Worm (Caenorhabditis elegans) whole organism, L4 larva: ENCODE measurements around the gene nstp-6.

Experiments used
- Y75B8A.6 ChIP-seq: fragments of 200-800 bp; sonication (Bioruptor generic); IDR thresholded peaks from 2 replicates; pipeline ENCODE4 v1.3.6; 2022; ENCODE audit warnings: missing genetic modification reagents, missing genetic modification characterization, missing compliant biosample characterization
- aly-2 ChIP-seq: sonication (generic microtip); optimal IDR thresholded peaks from 2 replicates; lab custom pipeline; 2018; ENCODE audit warnings: missing biosample characterization, missing genetic modification characterization
- ceh-28 ChIP-seq: fragments of 150-350 bp; optimal IDR thresholded peaks from 2 replicates; lab custom pipeline; 2014; ENCODE audit warnings: missing biosample characterization, missing genetic modification reagents, missing genetic modification characterization
- fkh-10 ChIP-seq: fragments of 150-350 bp; optimal IDR thresholded peaks from 2 replicates; lab custom pipeline; 2014; ENCODE audit warnings: missing biosample characterization, missing genetic modification reagents, missing genetic modification characterization
- lim-7 ChIP-seq: fragments of 200-800 bp; sonication (Bioruptor generic); IDR thresholded peaks from 2 replicates; pipeline ENCODE4 v1.3.6; 2022; ENCODE audit warnings: missing genetic modification characterization, missing compliant biosample characterization
- nhr-6 ChIP-seq: fragments of 150-350 bp; optimal IDR thresholded peaks from 2 replicates; lab custom pipeline; 2014; ENCODE audit warnings: missing biosample characterization, missing genetic modification characterization
- nhr-77 ChIP-seq: fragments of 150-350 bp; optimal IDR thresholded peaks from 2 replicates; lab custom pipeline; 2014; ENCODE audit warnings: missing biosample characterization, missing genetic modification characterization
- pha-4 ChIP-seq, 2 experiments: fragments of 150-350 bp in 1 of 2; fragments of 200-800 bp in 1 of 2; sonication (Bioruptor generic) in 1 of 2; IDR thresholded peaks in 1 of 2; optimal IDR thresholded peaks in 1 of 2; 2 replicates each; pipeline versions ENCODE4 v1.3.6 to Lab custom; 2014 to 2022; ENCODE audit warnings: missing genetic modification characterization in 2 of 2, missing genetic modification reagents in 2 of 2, missing biosample characterization in 1 of 2, missing compliant biosample characterization in 1 of 2
- unc-62 ChIP-seq, 3 experiments: fragments of 150-350 bp in 1 of 3; sonication (generic microtip); optimal IDR thresholded peaks in 2 of 3; peaks in 1 of 3; 1 replicate in 1 of 3; 2 replicates in 2 of 3; lab custom pipeline; 2014 to 2017; ENCODE audit warnings: missing biosample characterization in 3 of 3, missing genetic modification characterization in 3 of 3, missing genetic modification reagents in 3 of 3, missing genotype in 1 of 3
- zag-1 ChIP-seq: fragments of 150-350 bp; optimal IDR thresholded peaks from 2 replicates; lab custom pipeline; 2014; ENCODE audit warnings: missing biosample characterization, missing genetic modification characterization

DNA sequence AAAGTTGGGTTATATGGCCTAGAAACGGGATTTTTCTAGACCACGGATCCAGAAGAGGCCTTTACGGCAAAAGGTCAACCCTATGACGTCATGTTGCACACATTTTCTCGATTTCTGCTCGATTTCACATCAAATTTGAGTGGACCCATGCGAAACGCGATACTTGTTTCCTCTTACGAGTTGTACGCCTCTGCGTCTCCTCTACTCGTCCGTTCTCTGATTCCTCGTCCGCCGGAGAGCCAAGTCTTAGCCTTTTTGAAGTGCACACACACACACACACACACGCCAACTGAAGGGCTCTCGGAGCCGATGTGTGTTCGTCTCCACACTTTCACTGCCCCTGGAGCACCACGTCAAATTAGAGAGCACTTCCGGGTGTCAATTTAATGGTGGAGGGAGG lies 26.4 kb downstream of the nstp-6 start:
- no peak for TF ChIP-seq aly-2 (tag; lab: Kevin White, UChicago)
- TF ChIP-seq zag-1 (tag; lab: Kevin White, UChicago), result no peak
- TF ChIP-seq pha-4 (GFP tag; IDR thresholded peaks at IDR 0.05; lab: Robert Waterston, UW), result no peak
- no peak for TF ChIP-seq pha-4 (tag; optimal IDR thresholded peaks at IDR 0.05; lab: Kevin White, UChicago)
- TF ChIP-seq nhr-77 (tag; lab: Kevin White, UChicago), result no peak
- TF ChIP-seq Y75B8A.6 (GFP tag; lab: Robert Waterston, UW), result no peak
- TF ChIP-seq fkh-10 (GFP tag; lab: Kevin White, UChicago), result peak; percentile 67
- TF ChIP-seq ceh-28 (tag; lab: Kevin White, UChicago), result no peak
- peak in 1 of 2 experiments; percentile 53 for TF ChIP-seq unc-62 (GFP tag; optimal IDR thresholded peaks at IDR 0.05 in 1 of 2; lab: Kevin White, UChicago)
- no peak for TF ChIP-seq unc-62 (tag; optimal IDR thresholded peaks at IDR 0.05; lab: Kevin White, UChicago)
- TF ChIP-seq nhr-6 (tag; lab: Kevin White, UChicago), result no peak
- TF ChIP-seq lim-7 (GFP tag; lab: Robert Waterston, UW), result no peak
